Worm (Caenorhabditis elegans) whole organism, L2 larva: ENCODE data around the gene F43G6.4.

ENCODE experiments used
- aly-2 ChIP-seq: fragments of 150-350 bp; optimal IDR thresholded peaks from 2 replicates; lab custom pipeline; 2014; ENCODE audit warnings: missing biosample characterization, missing genetic modification characterization
- elt-3 ChIP-seq: sonication (generic microtip); optimal IDR thresholded peaks from 2 replicates; lab custom pipeline; 2017; ENCODE audit warnings: missing biosample characterization, missing genetic modification characterization
- fos-1 ChIP-seq: fragments of 150-350 bp; optimal IDR thresholded peaks from 2 replicates; lab custom pipeline; 2014; ENCODE audit warnings: missing biosample characterization, missing genetic modification characterization
- nhr-25 ChIP-seq: fragments of 150-350 bp; sonication (generic microtip); optimal IDR thresholded peaks from 3 replicates; lab custom pipeline; 2014; ENCODE audit warnings: missing biosample characterization, missing genetic modification characterization
- unc-39 ChIP-seq: fragments of 150-350 bp; optimal IDR thresholded peaks from 2 replicates; lab custom pipeline; 2014; ENCODE audit warnings: missing biosample characterization, missing genetic modification characterization
- unc-62 ChIP-seq: fragments of 150-350 bp; optimal IDR thresholded peaks from 2 replicates; lab custom pipeline; 2014; ENCODE audit warnings: missing biosample characterization, missing genetic modification reagents, missing genetic modification characterization

DNA sequence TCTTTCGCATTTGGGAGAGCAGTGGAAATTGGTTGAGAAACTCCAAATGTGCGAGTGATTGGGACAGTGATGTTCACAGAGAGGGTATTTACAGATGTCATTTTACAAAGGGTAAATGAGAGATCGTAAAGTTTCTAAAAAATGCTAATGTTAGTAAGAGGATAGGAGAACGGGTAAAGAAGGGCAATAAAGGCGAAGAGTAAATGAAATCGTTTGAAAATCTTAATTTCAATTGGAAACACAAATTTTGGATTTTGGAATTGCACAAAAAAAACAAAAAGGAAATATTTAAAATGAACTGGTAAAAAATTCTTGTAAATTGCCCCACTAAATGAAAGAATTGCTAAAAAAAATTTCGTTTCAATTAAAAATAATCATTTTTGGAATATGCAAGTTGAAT lies 25.9 kb downstream of the F43G6.4 start, which contains the start of gene pap-3:
- TF ChIP-seq unc-39 (tag; lab: Kevin White, UChicago) = no peak
- TF ChIP-seq unc-62 = no peak
- no peak for TF ChIP-seq elt-3 (tag; lab: Kevin White, UChicago)
- TF ChIP-seq fos-1 (tag; lab: Kevin White, UChicago) = no peak
- no peak for TF ChIP-seq aly-2
- no peak for TF ChIP-seq nhr-25
